Worm (Caenorhabditis elegans) whole organism, late embryonic: ENCODE measurements around the gene C25E10.16.

Experiments
- C38D4.7 ChIP-seq: fragments of 200-800 bp; sonication (Bioruptor generic); optimal IDR thresholded peaks from 2 replicates; lab custom pipeline; 2018; ENCODE audit warnings: mild to moderate bottlenecking, missing genetic modification characterization, moderate library complexity, missing compliant biosample characterization
- ama-1 ChIP-seq: fragments of 150-350 bp; optimal IDR thresholded peaks from 2 replicates; lab custom pipeline; 2014
- ceh-19 ChIP-seq: fragments of 200-800 bp; sonication (Bioruptor generic); optimal IDR thresholded peaks from 2 replicates; lab custom pipeline; 2018; ENCODE audit warnings: mild to moderate bottlenecking, missing genetic modification characterization, missing compliant biosample characterization
- fax-1 ChIP-seq: sonication (generic microtip); optimal IDR thresholded peaks from 2 replicates; lab custom pipeline; 2016; ENCODE audit warnings: missing genotype, missing genetic modification characterization, missing compliant biosample characterization
- fkh-6 ChIP-seq: sonication (generic microtip); optimal IDR thresholded peaks from 2 replicates; lab custom pipeline; 2016; ENCODE audit warnings: missing genetic modification characterization, missing compliant biosample characterization
- gmeb-2 ChIP-seq: sonication (generic microtip); optimal IDR thresholded peaks from 2 replicates; lab custom pipeline; 2016; ENCODE audit warnings: missing genetic modification characterization, inconsistent platforms, missing compliant biosample characterization
- hlh-30 ChIP-seq: sonication (generic microtip); optimal IDR thresholded peaks from 2 replicates; lab custom pipeline; 2017; ENCODE audit warnings: antibody characterized with exemption, missing genetic modification characterization, missing compliant biosample characterization; ENCODE audit not compliant: insufficient read depth
- nfya-1 ChIP-seq: sonication (generic microtip); optimal IDR thresholded peaks from 2 replicates; lab custom pipeline; 2017; ENCODE audit warnings: missing genetic modification characterization, mild to moderate bottlenecking, missing compliant biosample characterization, antibody characterized with exemption, moderate library complexity
- nhr-11 ChIP-seq: fragments of 150-350 bp; optimal IDR thresholded peaks from 2 replicates; lab custom pipeline; 2014; ENCODE audit warnings: missing biosample characterization, missing genetic modification characterization
- pha-4 ChIP-seq: fragments of 150-350 bp; optimal IDR thresholded peaks from 2 replicates; lab custom pipeline; 2018; ENCODE audit warnings: missing biosample characterization, missing genetic modification reagents, missing genetic modification characterization
- pqm-1 ChIP-seq: sonication (generic microtip); optimal IDR thresholded peaks from 2 replicates; lab custom pipeline; 2016; ENCODE audit warnings: missing genetic modification characterization, missing compliant biosample characterization
- rnt-1 ChIP-seq: sonication (generic microtip); optimal IDR thresholded peaks from 2 replicates; lab custom pipeline; 2016; ENCODE audit warnings: missing genetic modification characterization, missing compliant biosample characterization
- tbx-2 ChIP-seq: sonication (generic microtip); optimal IDR thresholded peaks from 2 replicates; lab custom pipeline; 2016; ENCODE audit warnings: missing genetic modification characterization, missing compliant biosample characterization

DNA sequence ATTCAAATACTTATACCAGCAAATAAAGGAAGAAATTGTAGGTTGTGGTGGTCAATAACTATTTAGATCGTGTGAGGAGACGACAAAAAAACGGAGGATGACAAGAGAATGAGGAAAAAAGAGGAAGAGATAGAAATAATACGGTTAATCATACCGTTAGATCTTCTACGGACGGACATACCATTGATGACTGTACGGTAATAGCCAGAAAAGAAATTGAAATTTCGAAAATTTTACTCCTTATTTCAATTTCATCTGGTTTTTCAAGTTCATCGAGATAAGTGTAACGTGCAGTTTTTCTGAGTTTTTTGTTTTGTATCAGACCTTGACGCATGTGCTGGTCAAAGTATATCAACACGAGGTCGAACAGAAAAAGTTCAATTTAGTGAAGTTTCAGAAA, 6.5 kb upstream of the C25E10.16 start:
- TF ChIP-seq pha-4 (no peak), nhr-11 (no peak), nfya-1 (tag; lab: Kevin White, UChicago) (no peak), gmeb-2 (tag; lab: Kevin White, UChicago) (no peak), pqm-1 (no peak), tbx-2 (tag; lab: Kevin White, UChicago) (no peak), ceh-19 (GFP tag; lab: Kevin White, UChicago) (no peak), rnt-1 (tag; lab: Kevin White, UChicago) (no peak), fkh-6 (tag; lab: Kevin White, UChicago) (no peak), ama-1 (lab: Kevin White, UChicago) (no peak), fax-1 (tag; lab: Kevin White, UChicago) (no peak), C38D4.7 (GFP tag; lab: Kevin White, UChicago) (no peak), hlh-30 (no peak)
